Worm (Caenorhabditis elegans): ENCODE measurements around the gene cnc-8.

ce11 chrX:10273392-10273791 is 33.0 kb upstream of the cnc-8 start, which contains the start of gene F41E7.2:
- no peak for TF ChIP-seq snpc-4 (tag; optimal IDR thresholded peaks at IDR 0.05)
- TF ChIP-seq nhr-237 (tag; optimal IDR thresholded peaks at IDR 0.05) = no peak
- no peak for TF ChIP-seq mep-1 (tag; optimal IDR thresholded peaks at IDR 0.05)
